Worm (Caenorhabditis elegans) whole organism, dauer: ENCODE data around the gene Y36E3A.2.

Source experiments
- unc-62 ChIP-seq: sonication (generic microtip); optimal IDR thresholded peaks from 2 replicates; lab custom pipeline; 2017; ENCODE audit warnings: missing biosample characterization, missing genetic modification reagents, missing genetic modification characterization

Gene Y36E3A.2

ce11 chrV:15425368-15426091, at the start of gene Y36E3A.2:
Gene Y36E3A.2 (plus strand): TSS chrV:15426041.
- no peak for TF ChIP-seq unc-62 (GFP tag; lab: Kevin White, UChicago)

- no peak for TF ChIP-seq unc-62 (GFP tag; lab: Kevin White, UChicago)
Measured at ce11 chrV:15376223-15376622, 49.6 kb upstream of the Y36E3A.2 start, which contains the start of gene srh-52. Gene srh-52 (minus strand): TSS chrV:15376323.

ce11 chrV:15377903-15378302, 47.9 kb upstream of the Y36E3A.2 start, which contains the start of gene srh-122:
Gene srh-122 (minus strand): TSS chrV:15378003.
- TF ChIP-seq unc-62 (GFP tag; lab: Kevin White, UChicago): no peak

- no peak for TF ChIP-seq unc-62 (GFP tag; lab: Kevin White, UChicago)
Measured at ce11 chrV:15379817-15380216, 46.0 kb upstream of the Y36E3A.2 start, which contains the start of gene srh-251. Gene srh-251 (minus strand): TSS chrV:15379917.

- no peak for TF ChIP-seq unc-62 (GFP tag; lab: Kevin White, UChicago)
Measured at ce11 chrV:15380857-15381256, 45.0 kb upstream of the Y36E3A.2 start, which contains the start of gene dhs-23. Gene dhs-23 (plus strand): TSS chrV:15381219.

ce11 chrV:15383739-15384138, 42.1 kb upstream of the Y36E3A.2 start, which contains the start of gene str-88:
Gene str-88 (minus strand): TSS chrV:15383839.
- no peak for TF ChIP-seq unc-62 (GFP tag; lab: Kevin White, UChicago)

ce11 chrV:15384733-15385132, 41.1 kb upstream of the Y36E3A.2 start, which contains the start of gene str-102:
Gene str-102 (plus strand): TSS chrV:15385033.
- TF ChIP-seq unc-62 (GFP tag; lab: Kevin White, UChicago): no peak

- no peak for TF ChIP-seq unc-62 (GFP tag; lab: Kevin White, UChicago)
Measured at ce11 chrV:15388820-15389384, 36.9 kb upstream of the Y36E3A.2 start, which contains the start of gene srh-170. Gene srh-170 (minus strand): TSS chrV:15388870.

ce11 chrV:15392064-15392463, 33.8 kb upstream of the Y36E3A.2 start:
- TF ChIP-seq unc-62 (GFP tag; lab: Kevin White, UChicago): no peak

ce11 chrV:15394906-15395305, 30.9 kb upstream of the Y36E3A.2 start, which contains the start of gene T06E6.1:
Gene T06E6.1 (minus strand): TSS chrV:15394961.
- no peak for TF ChIP-seq unc-62 (GFP tag; lab: Kevin White, UChicago)

- TF ChIP-seq unc-62 (GFP tag; lab: Kevin White, UChicago): no peak
Measured at ce11 chrV:15395347-15395746, 30.5 kb upstream of the Y36E3A.2 start, which contains the start of gene cyb-3. Gene cyb-3 (plus strand): TSS chrV:15395696.

- TF ChIP-seq unc-62 (GFP tag; lab: Kevin White, UChicago): no peak
Measured at ce11 chrV:15397139-15397538, 28.7 kb upstream of the Y36E3A.2 start.

- TF ChIP-seq unc-62 (GFP tag; lab: Kevin White, UChicago): no peak
Measured at ce11 chrV:15398728-15399127, 27.1 kb upstream of the Y36E3A.2 start, which contains the start of gene fbxa-199. Gene fbxa-199 (minus strand): TSS chrV:15398828.

- no peak for TF ChIP-seq unc-62 (GFP tag; lab: Kevin White, UChicago)
Measured at ce11 chrV:15399691-15400377, 26.0 kb upstream of the Y36E3A.2 start, which contains the start of the genes T06E6.15 and sri-7. Gene T06E6.15 (minus strand): TSS chrV:15399791. Gene sri-7 (plus strand): TSS chrV:15400327.

- TF ChIP-seq unc-62 (GFP tag; lab: Kevin White, UChicago): no peak
Measured at ce11 chrV:15401856-15402314, 24.0 kb upstream of the Y36E3A.2 start, which contains the start of gene fbxa-135. Gene fbxa-135 (plus strand): TSS chrV:15402264.
